Fruit fly (Drosophila melanogaster) whole organism, embryonic: Measurements from ENCODE around the gene NK7.1.

ENCODE experiments used
- Abd-B ChIP-seq: fragments of 200-800 bp; sonication (Bioruptor generic); optimal IDR thresholded peaks from 2 replicates; lab custom pipeline; 2018; ENCODE audit warnings: missing biosample characterization, mild to moderate bottlenecking, missing genetic modification characterization, moderate library complexity
- B-H1 ChIP-seq: fragments of 200-800 bp; sonication (Bioruptor generic); IDR thresholded peaks from 3 replicates; pipeline ENCODE4 v1.3.6; 2022; ENCODE audit warnings: missing biosample characterization, missing genetic modification characterization
- CG10366 ChIP-seq: fragments of 200-800 bp; sonication (Bioruptor generic); IDR thresholded peaks from 2 replicates; pipeline ENCODE4 v1.3.6; 2022; ENCODE audit warnings: missing biosample characterization, missing genetic modification characterization
- Dref ChIP-seq: fragments of 200-800 bp; sonication (Bioruptor generic); IDR thresholded peaks from 2 replicates; pipeline ENCODE4 v1.3.6; 2022; ENCODE audit warnings: missing biosample characterization, missing genetic modification characterization
- Pdp1 ChIP-seq, 2 experiments: fragments of 200-800 bp; sonication (Bioruptor generic); optimal IDR thresholded peaks; 3 replicates each; lab custom pipeline; 2016; ENCODE audit warnings: missing biosample characterization in 2 of 2, missing genetic modification characterization in 2 of 2, mild to moderate bottlenecking in 1 of 2, moderate library complexity in 1 of 2
- chm ChIP-seq: fragments of 200-800 bp; sonication (Bioruptor generic); IDR thresholded peaks from 2 replicates; pipeline ENCODE4 v1.3.6; 2022; ENCODE audit warnings: missing biosample characterization, missing genetic modification characterization
- psq ChIP-seq: fragments of 200-800 bp; sonication (Bioruptor generic); optimal IDR thresholded peaks from 2 replicates; lab custom pipeline; 2017; ENCODE audit warnings: missing biosample characterization, missing genetic modification characterization

- TF ChIP-seq chm (GFP tag; lab: Robert Waterston, UW) = no peak
- TF ChIP-seq CG10366 (GFP tag; lab: Robert Waterston, UW) = no peak
- no peak for TF ChIP-seq B-H1
- no peak for TF ChIP-seq Pdp1 (GFP tag; optimal IDR thresholded peaks at IDR 0.05; lab: Kevin White, UChicago)
- TF ChIP-seq psq (GFP tag; lab: Kevin White, UChicago) = no peak
- TF ChIP-seq Dref (GFP tag; lab: Robert Waterston, UW) = no peak
- TF ChIP-seq Abd-B (GFP tag; lab: Kevin White, UChicago) = no peak
Measured at dm6 chr3R:14282215-14283041, 90.3 kb downstream of the NK7.1 start.
